Fruit fly (Drosophila melanogaster) whole organism, embryonic: ENCODE results near the gene Smu1.

Source experiments
- Bteb2 ChIP-seq: fragments of 200-800 bp; sonication (Bioruptor generic); optimal IDR thresholded peaks from 2 replicates; lab custom pipeline; 2016; ENCODE audit warnings: missing biosample characterization, missing genetic modification characterization
- CG10979 ChIP-seq: fragments of 200-800 bp; sonication (Bioruptor generic); optimal IDR thresholded peaks from 2 replicates; lab custom pipeline; 2018; ENCODE audit warnings: missing biosample characterization, mild to moderate bottlenecking, missing genetic modification characterization, moderate library complexity
- CG11696 ChIP-seq: fragments of 200-800 bp; sonication (Bioruptor generic); IDR thresholded peaks from 2 replicates; pipeline ENCODE4 v1.3.6; 2022; ENCODE audit warnings: missing biosample characterization, missing genetic modification characterization
- CG12744 ChIP-seq: fragments of 200-800 bp; sonication (Bioruptor generic); optimal IDR thresholded peaks from 2 replicates; lab custom pipeline; 2016; ENCODE audit warnings: missing biosample characterization, missing genetic modification characterization
- CG13894 ChIP-seq: fragments of 200-800 bp; sonication (Bioruptor generic); optimal IDR thresholded peaks from 3 replicates; lab custom pipeline; 2018; ENCODE audit warnings: missing biosample characterization, mild to moderate bottlenecking, missing genetic modification characterization, moderate library complexity
- CG15601 ChIP-seq: fragments of 200-800 bp; sonication (Bioruptor generic); optimal IDR thresholded peaks from 3 replicates; lab custom pipeline; 2019; ENCODE audit warnings: missing biosample characterization, mild to moderate bottlenecking, missing genetic modification characterization, moderate library complexity
- CG17361 ChIP-seq: fragments of 200-800 bp; sonication (Bioruptor generic); IDR thresholded peaks from 3 replicates; pipeline ENCODE4 v1.3.6; 2022; ENCODE audit warnings: missing biosample characterization, missing genetic modification characterization
- CG2116 ChIP-seq: fragments of 200-800 bp; sonication (Bioruptor generic); optimal IDR thresholded peaks from 3 replicates; lab custom pipeline; 2018; ENCODE audit warnings: missing biosample characterization, mild to moderate bottlenecking, missing genetic modification characterization
- CG2202 ChIP-seq: fragments of 200-800 bp; sonication (Bioruptor generic); optimal IDR thresholded peaks from 2 replicates; lab custom pipeline; 2018; ENCODE audit warnings: missing biosample characterization, mild to moderate bottlenecking, missing genetic modification characterization
- CG2712 ChIP-seq: fragments of 200-800 bp; optimal IDR thresholded peaks from 3 replicates; lab custom pipeline; 2019; ENCODE audit warnings: missing biosample characterization, mild to moderate bottlenecking, missing genetic modification characterization, moderate library complexity
- CG2875 ChIP-seq: fragments of 200-800 bp; sonication (Bioruptor generic); optimal IDR thresholded peaks from 2 replicates; lab custom pipeline; 2017; ENCODE audit warnings: missing biosample characterization, mild to moderate bottlenecking, missing genetic modification characterization, missing genetic modification reagents
- CG2889 ChIP-seq: fragments of 200-800 bp; sonication (Bioruptor generic); IDR thresholded peaks from 3 replicates; pipeline ENCODE4 v1.3.6; 2022; ENCODE audit warnings: missing biosample characterization, missing genetic modification characterization
- CG31224 ChIP-seq: fragments of 200-800 bp; sonication (Bioruptor generic); IDR thresholded peaks from 2 replicates; pipeline ENCODE4 v1.3.6; 2022; ENCODE audit warnings: missing biosample characterization, missing genetic modification characterization
- CG31441 ChIP-seq: fragments of 200-800 bp; sonication (Bioruptor generic); IDR thresholded peaks from 2 replicates; pipeline ENCODE4 v1.3.6; 2022; ENCODE audit warnings: missing biosample characterization, missing genetic modification characterization
- CG34422 ChIP-seq: fragments of 200-800 bp; sonication (Bioruptor generic); IDR thresholded peaks from 3 replicates; pipeline ENCODE4 v1.3.6; 2022; ENCODE audit warnings: missing biosample characterization, missing genetic modification characterization
- CG5245 ChIP-seq: fragments of 200-800 bp; sonication (Bioruptor generic); optimal IDR thresholded peaks from 3 replicates; lab custom pipeline; 2016; ENCODE audit warnings: missing biosample characterization, missing genetic modification characterization
- CG5953 ChIP-seq: fragments of 200-800 bp; sonication (Bioruptor generic); IDR thresholded peaks from 2 replicates; pipeline ENCODE4 v1.3.6; 2022; ENCODE audit warnings: missing biosample characterization, missing genetic modification characterization
- CG6175 ChIP-seq: fragments of 200-800 bp; sonication (Bioruptor generic); IDR thresholded peaks from 3 replicates; pipeline ENCODE4 v1.3.6; 2022; ENCODE audit warnings: missing biosample characterization, missing genetic modification characterization
- CG6654 ChIP-seq: fragments of 200-800 bp; sonication (Bioruptor generic); optimal IDR thresholded peaks from 2 replicates; lab custom pipeline; 2017; ENCODE audit warnings: missing biosample characterization, mild to moderate bottlenecking, missing genetic modification characterization
- CTCF ChIP-seq: fragments of 200-800 bp; sonication (Bioruptor generic); optimal IDR thresholded peaks from 2 replicates; lab custom pipeline; 2017; ENCODE audit warnings: missing biosample characterization, mild to moderate bottlenecking, missing genetic modification characterization, moderate library complexity
- Dbx ChIP-seq: fragments of 200-800 bp; sonication (Bioruptor generic); IDR thresholded peaks from 3 replicates; pipeline ENCODE4 v1.3.6; 2022; ENCODE audit warnings: missing biosample characterization, missing genetic modification characterization
- Dek ChIP-seq: fragments of 200-800 bp; sonication (Bioruptor generic); optimal IDR thresholded peaks from 3 replicates; lab custom pipeline; 2019; ENCODE audit warnings: missing biosample characterization, mild to moderate bottlenecking, missing genetic modification characterization, moderate library complexity
- Doc2 ChIP-seq: fragments of 200-800 bp; sonication (Bioruptor generic); IDR thresholded peaks from 2 replicates; pipeline ENCODE4 v1.3.6; 2022; ENCODE audit warnings: missing biosample characterization, missing genetic modification characterization
- ERR ChIP-seq: fragments of 200-800 bp; sonication (Bioruptor generic); optimal IDR thresholded peaks from 2 replicates; lab custom pipeline; 2016; ENCODE audit warnings: missing biosample characterization, missing genetic modification characterization
- Eip74EF ChIP-seq, 2 experiments: fragments of 200-800 bp in 1 of 2; fragments of >200 bp in 1 of 2; sonication (Bioruptor generic) in 1 of 2; optimal IDR thresholded peaks; 2 replicates each; lab custom pipeline; 2017 to 2019; ENCODE audit warnings: missing biosample characterization in 2 of 2, missing genetic modification characterization in 2 of 2, mild to moderate bottlenecking in 1 of 2, moderate library complexity in 1 of 2
- Fer1 ChIP-seq: fragments of 200-800 bp; sonication (Bioruptor generic); optimal IDR thresholded peaks from 2 replicates; lab custom pipeline; 2017; ENCODE audit warnings: missing biosample characterization, mild to moderate bottlenecking, missing genetic modification characterization
- Gug ChIP-seq: fragments of 200-800 bp; sonication (Bioruptor generic); IDR thresholded peaks from 4 replicates; pipeline ENCODE4 v1.3.6; 2022; ENCODE audit warnings: missing biosample characterization, missing genetic modification characterization
- Lpt ChIP-seq: fragments of >200 bp; optimal IDR thresholded peaks from 2 replicates; lab custom pipeline; 2018; ENCODE audit warnings: missing biosample characterization, missing genetic modification characterization
- Meics ChIP-seq: fragments of 200-800 bp; sonication (Bioruptor generic); optimal IDR thresholded peaks from 2 replicates; lab custom pipeline; 2017; ENCODE audit warnings: missing biosample characterization, mild to moderate bottlenecking, missing genetic modification characterization
- NFAT ChIP-seq: fragments of 200-800 bp; sonication (Bioruptor generic); IDR thresholded peaks from 2 replicates; pipeline ENCODE4 v1.3.6; 2022; ENCODE audit warnings: missing biosample characterization, missing genetic modification characterization
- PHDP ChIP-seq: fragments of 200-800 bp; sonication (Bioruptor generic); optimal IDR thresholded peaks from 3 replicates; lab custom pipeline; 2018; ENCODE audit warnings: missing biosample characterization, mild to moderate bottlenecking, missing genetic modification characterization, moderate library complexity
- Six4 ChIP-seq: fragments of 200-800 bp; sonication (Bioruptor generic); optimal IDR thresholded peaks from 2 replicates; lab custom pipeline; 2016; ENCODE audit warnings: missing biosample characterization, missing genetic modification characterization
- Taf1 ChIP-seq: fragments of 200-800 bp; sonication (Bioruptor generic); IDR thresholded peaks from 2 replicates; pipeline ENCODE4 v1.3.6; 2022; ENCODE audit warnings: missing biosample characterization, missing genetic modification characterization
- Xbp1 ChIP-seq: fragments of 200-800 bp; sonication (Bioruptor generic); optimal IDR thresholded peaks from 3 replicates; lab custom pipeline; 2016; ENCODE audit warnings: missing biosample characterization, mild to moderate bottlenecking, missing genetic modification characterization
- aop ChIP-seq: fragments of 200-800 bp; sonication (Bioruptor generic); IDR thresholded peaks from 2 replicates; pipeline ENCODE4 v1.3.6; 2022; ENCODE audit warnings: missing biosample characterization, missing genetic modification characterization
- ase ChIP-seq: fragments of 200-800 bp; sonication (Bioruptor generic); IDR thresholded peaks from 3 replicates; pipeline ENCODE4 v1.3.6; 2022; ENCODE audit warnings: missing biosample characterization, missing genetic modification characterization
- btn ChIP-seq: fragments of 200-800 bp; sonication (Bioruptor generic); optimal IDR thresholded peaks from 2 replicates; lab custom pipeline; 2016; ENCODE audit warnings: missing biosample characterization, missing genetic modification characterization
- croc ChIP-seq: fragments of 200-800 bp; sonication (Bioruptor generic); conservative IDR thresholded peaks from 3 replicates; pipeline ENCODE4 v1.3.6; 2022; ENCODE audit warnings: missing biosample characterization, missing genetic modification characterization
- crp ChIP-seq, 2 experiments: fragments of 200-800 bp; sonication (Bioruptor generic); optimal IDR thresholded peaks; 2 replicates in 1 of 2; 3 replicates in 1 of 2; lab custom pipeline; 2017; ENCODE audit warnings: missing biosample characterization in 2 of 2, missing genetic modification characterization in 2 of 2, mild to moderate bottlenecking in 1 of 2, moderate library complexity in 1 of 2
- dmrt99B ChIP-seq: fragments of 200-800 bp; sonication (Bioruptor generic); optimal IDR thresholded peaks from 2 replicates; lab custom pipeline; 2018; ENCODE audit warnings: missing biosample characterization, mild to moderate bottlenecking, missing genetic modification characterization, moderate library complexity
- hbn ChIP-seq: fragments of 200-800 bp; sonication (Bioruptor generic); IDR thresholded peaks from 2 replicates; pipeline ENCODE4 v1.3.6; 2022; ENCODE audit warnings: missing biosample characterization, missing genetic modification characterization; ENCODE audit not compliant: partially characterized antibody
- insv ChIP-seq, 2 experiments: fragments of 200-800 bp; sonication (Bioruptor generic); optimal IDR thresholded peaks; 3 replicates each; lab custom pipeline; 2016 to 2018; ENCODE audit warnings: missing biosample characterization in 2 of 2, missing genetic modification characterization in 2 of 2
- ken ChIP-seq: fragments of 200-800 bp; sonication (Bioruptor generic); IDR thresholded peaks from 3 replicates; pipeline ENCODE4 v1.3.6; 2022; ENCODE audit warnings: missing biosample characterization, missing genetic modification characterization
- lbe ChIP-seq: fragments of 200-800 bp; sonication (Bioruptor generic); optimal IDR thresholded peaks from 2 replicates; lab custom pipeline; 2016; ENCODE audit warnings: missing biosample characterization, mild to moderate bottlenecking, missing genetic modification characterization
- lmd ChIP-seq: fragments of 200-800 bp; sonication (Bioruptor generic); IDR thresholded peaks from 2 replicates; pipeline ENCODE4 v1.3.6; 2022; ENCODE audit warnings: missing biosample characterization, missing genetic modification characterization
- nerfin-1 ChIP-seq: fragments of 200-800 bp; sonication (Bioruptor generic); optimal IDR thresholded peaks from 3 replicates; lab custom pipeline; 2019; ENCODE audit warnings: missing biosample characterization, mild to moderate bottlenecking, missing genetic modification characterization, moderate library complexity
- prd ChIP-seq, 3 experiments: fragments of >200 bp in 2 of 3; fragments of 200-800 bp in 1 of 3; sonication (Bioruptor generic) in 1 of 3; optimal IDR thresholded peaks in 2 of 3; IDR thresholded peaks in 1 of 3; 2 replicates in 2 of 3; 3 replicates in 1 of 3; pipeline versions ENCODE4 v1.3.6 to Lab custom; 2017 to 2022; ENCODE audit warnings: missing biosample characterization in 1 of 3, missing genetic modification characterization in 1 of 3
- salm ChIP-seq: fragments of 200-800 bp; sonication (Bioruptor generic); optimal IDR thresholded peaks from 2 replicates; lab custom pipeline; 2018; ENCODE audit warnings: missing biosample characterization, mild to moderate bottlenecking, missing genetic modification characterization
- sug ChIP-seq: fragments of 200-800 bp; optimal IDR thresholded peaks from 2 replicates; lab custom pipeline; 2019; ENCODE audit warnings: missing biosample characterization, mild to moderate bottlenecking, missing genetic modification characterization, moderate library complexity
- toy ChIP-seq: fragments of 200-800 bp; sonication (Bioruptor generic); IDR thresholded peaks from 2 replicates; pipeline ENCODE4 v1.3.6; 2022; ENCODE audit warnings: missing biosample characterization, missing genetic modification characterization
- ttk ChIP-seq: fragments of 200-800 bp; sonication (Bioruptor generic); IDR thresholded peaks from 2 replicates; pipeline ENCODE4 v2.1.2; 2022; ENCODE audit warnings: missing biosample characterization, missing genetic modification characterization
- unpg ChIP-seq: fragments of 200-800 bp; sonication (Bioruptor generic); optimal IDR thresholded peaks from 3 replicates; lab custom pipeline; 2018; ENCODE audit warnings: missing biosample characterization, mild to moderate bottlenecking, missing genetic modification characterization, moderate library complexity

Smu1 gene

DNA sequence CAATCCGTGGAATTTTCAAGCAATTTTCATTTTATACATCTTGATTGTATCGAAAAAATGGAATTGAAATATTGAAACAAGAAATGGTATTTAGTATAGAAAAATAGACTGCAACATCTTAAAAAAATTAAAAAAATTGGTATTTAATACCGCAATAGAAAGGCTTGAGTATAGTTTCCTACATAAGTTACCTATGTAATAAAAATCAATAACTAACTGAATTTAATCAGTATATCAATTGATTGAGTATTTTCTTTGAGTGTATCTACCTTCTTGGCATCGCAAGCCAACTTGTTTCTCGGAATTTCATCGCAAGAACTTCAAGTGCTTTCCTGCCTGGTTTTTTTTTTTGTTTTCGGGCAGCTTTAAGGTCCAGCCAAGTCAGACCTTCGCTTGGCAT, 9.4 kb upstream of the Smu1 start (continued):
- TF ChIP-seq CG31441 (GFP tag; lab: Robert Waterston, UW) (peak; percentile 36; the same call in 1 of the 2 replicates), Fer1 (GFP tag; lab: Kevin White, UChicago) (no peak), Doc2 (GFP tag; lab: Robert Waterston, UW) (no peak), ken (no peak), CG2116 (GFP tag; lab: Kevin White, UChicago) (no peak), prd (optimal IDR thresholded peaks at IDR 0.05; lab: Kevin White, UChicago) (no peak), prd (GFP tag; IDR thresholded peaks at IDR 0.05; lab: Robert Waterston, UW) (peak; percentile 30; the same call in 1 of the 3 replicates), crp (GFP tag; optimal IDR thresholded peaks at IDR 0.05; lab: Kevin White, UChicago) (no peak), CG17361 (GFP tag; lab: Robert Waterston, UW) (no peak), CG5953 (GFP tag; lab: Robert Waterston, UW) (no peak), CG11696 (no peak), Meics (GFP tag; lab: Kevin White, UChicago) (no peak), CG31224 (GFP tag; lab: Robert Waterston, UW) (no peak), lbe (GFP tag; lab: Kevin White, UChicago) (peak; percentile 18), nerfin-1 (tag; lab: Kevin White, UChicago) (no peak), Taf1 (GFP tag; lab: Robert Waterston, UW) (no peak), hbn (GFP tag; lab: Robert Waterston, UW) (no peak), Bteb2 (GFP tag; lab: Kevin White, UChicago) (no peak), salm (tag; lab: Kevin White, UChicago) (no peak), CG13894 (tag; lab: Kevin White, UChicago) (no peak), CG6654 (GFP tag; lab: Kevin White, UChicago) (no peak), ERR (GFP tag; lab: Kevin White, UChicago) (no peak), unpg (GFP tag; lab: Kevin White, UChicago) (peak; percentile 30), Dek (tag; lab: Kevin White, UChicago) (no peak), Lpt (GFP tag; lab: Kevin White, UChicago) (no peak), CG10979 (tag; lab: Kevin White, UChicago) (peak; percentile 54), CG2875 (GFP tag; lab: Kevin White, UChicago) (no peak), ttk (GFP tag; lab: Robert Waterston, UW) (no peak), insv (GFP tag; optimal IDR thresholded peaks at IDR 0.05; lab: Kevin White, UChicago) (no peak), CTCF (no peak), sug (tag; lab: Kevin White, UChicago) (no peak), CG5245 (GFP tag; lab: Kevin White, UChicago) (no peak), Gug (GFP tag; lab: Robert Waterston, UW) (no peak), dmrt99B (peak; percentile 23), toy (GFP tag; lab: Robert Waterston, UW) (no peak), croc (no peak), CG2889 (GFP tag; lab: Robert Waterston, UW) (no peak), CG34422 (GFP tag; lab: Robert Waterston, UW) (no peak), lmd (GFP tag; lab: Robert Waterston, UW) (no peak), btn (GFP tag; lab: Kevin White, UChicago) (no peak), CG2202 (no peak), CG12744 (GFP tag; lab: Kevin White, UChicago) (no peak), ase (GFP tag; lab: Robert Waterston, UW) (no peak), Eip74EF (GFP tag; optimal IDR thresholded peaks at IDR 0.05; lab: Kevin White, UChicago) (no peak), Xbp1 (GFP tag; lab: Kevin White, UChicago) (no peak), Dbx (GFP tag; lab: Robert Waterston, UW) (no peak), aop (GFP tag; lab: Robert Waterston, UW) (no peak), CG6175 (GFP tag; lab: Robert Waterston, UW) (no peak), Six4 (GFP tag; lab: Kevin White, UChicago) (no peak), CG2712 (tag; lab: Kevin White, UChicago) (peak; percentile 5), PHDP (peak; percentile 21), CG15601 (tag; lab: Kevin White, UChicago) (peak; percentile 14), NFAT (GFP tag; lab: Robert Waterston, UW) (no peak)
